Fruit fly (Drosophila melanogaster) whole organism, prepupa: Measurements from ENCODE around the gene Mulk.
A peak's percentile ranks its signal among the peaks of the same experiment; 100 is the strongest.

ENCODE experiments used
- Blimp-1 ChIP-seq: fragments of 200-800 bp; sonication (Bioruptor generic); optimal IDR thresholded peaks from 3 replicates; lab custom pipeline; 2017; ENCODE audit warnings: missing biosample characterization, missing genetic modification characterization, mild to moderate bottlenecking, moderate library complexity, missing genetic modification reagents
- CG10631 ChIP-seq: fragments of 200-800 bp; sonication (Bioruptor generic); optimal IDR thresholded peaks from 2 replicates; lab custom pipeline; 2016; ENCODE audit warnings: missing biosample characterization, missing genetic modification characterization
- CG10669 ChIP-seq: fragments of 200-800 bp; sonication (Bioruptor generic); optimal IDR thresholded peaks from 3 replicates; lab custom pipeline; 2018; ENCODE audit warnings: missing biosample characterization, mild to moderate bottlenecking, missing genetic modification characterization, moderate library complexity
- CG11294 ChIP-seq: fragments of 200-800 bp; sonication (Bioruptor generic); IDR thresholded peaks from 2 replicates; pipeline ENCODE4 v1.3.6; 2022; ENCODE audit warnings: missing biosample characterization, missing genetic modification characterization
- CG11762 ChIP-seq: fragments of 200-800 bp; sonication (Bioruptor generic); optimal IDR thresholded peaks from 3 replicates; lab custom pipeline; 2016; ENCODE audit warnings: missing biosample characterization, missing genetic modification characterization; ENCODE audit not compliant: insufficient read depth
- CG11902 ChIP-seq: fragments of 200-800 bp; sonication (Bioruptor generic); optimal IDR thresholded peaks from 3 replicates; lab custom pipeline; 2016; ENCODE audit warnings: missing biosample characterization, missing genetic modification characterization
- CG15336 ChIP-seq: fragments of 200-800 bp; sonication (Bioruptor generic); IDR thresholded peaks from 2 replicates; pipeline ENCODE4 v1.3.6; 2022; ENCODE audit warnings: missing biosample characterization, missing genetic modification characterization
- CG16779 ChIP-seq: fragments of 200-800 bp; sonication (Bioruptor generic); optimal IDR thresholded peaks from 3 replicates; lab custom pipeline; 2017; ENCODE audit warnings: missing biosample characterization, mild to moderate bottlenecking, missing genetic modification characterization
- CG3032 ChIP-seq: fragments of 200-800 bp; optimal IDR thresholded peaks from 2 replicates; lab custom pipeline; 2019; ENCODE audit warnings: missing biosample characterization, mild to moderate bottlenecking, missing genetic modification characterization, moderate library complexity
- CG31627 ChIP-seq: fragments of 200-800 bp; sonication (Bioruptor generic); optimal IDR thresholded peaks from 3 replicates; lab custom pipeline; 2016; ENCODE audit warnings: missing biosample characterization, missing genetic modification characterization
- CG6163 ChIP-seq: fragments of 200-800 bp; sonication (Bioruptor generic); IDR thresholded peaks from 3 replicates; pipeline ENCODE4 v1.3.6; 2022; ENCODE audit warnings: missing biosample characterization, missing genetic modification characterization
- CG6276 ChIP-seq: fragments of 200-800 bp; sonication (Bioruptor generic); optimal IDR thresholded peaks from 2 replicates; lab custom pipeline; 2017; ENCODE audit warnings: missing biosample characterization, mild to moderate bottlenecking, missing genetic modification characterization
- CG7368 ChIP-seq: fragments of 200-800 bp; sonication (Bioruptor generic); optimal IDR thresholded peaks from 3 replicates; lab custom pipeline; 2016; ENCODE audit warnings: missing biosample characterization, missing genetic modification characterization
- CG8319 ChIP-seq: fragments of 200-800 bp; sonication (Bioruptor generic); optimal IDR thresholded peaks from 3 replicates; lab custom pipeline; 2016; ENCODE audit warnings: missing biosample characterization, missing genetic modification characterization
- CG8632 ChIP-seq: fragments of 200-800 bp; sonication (Bioruptor generic); optimal IDR thresholded peaks from 3 replicates; lab custom pipeline; 2016; ENCODE audit warnings: missing biosample characterization, missing genetic modification characterization
- CG9139 ChIP-seq: fragments of 200-800 bp; sonication (Bioruptor generic); optimal IDR thresholded peaks from 3 replicates; lab custom pipeline; 2017; ENCODE audit warnings: missing biosample characterization, mild to moderate bottlenecking, missing genetic modification characterization
- Eip75B ChIP-seq: fragments of 200-800 bp; sonication (Bioruptor generic); optimal IDR thresholded peaks from 3 replicates; lab custom pipeline; 2016; ENCODE audit warnings: missing biosample characterization, missing genetic modification characterization
- Eip78C ChIP-seq: fragments of 200-800 bp; sonication (Bioruptor generic); peaks from one replicate; lab custom pipeline; 2016; ENCODE audit warnings: missing biosample characterization, missing genetic modification characterization
- Ets21C ChIP-seq: fragments of 200-800 bp; sonication (Bioruptor generic); optimal IDR thresholded peaks from 3 replicates; lab custom pipeline; 2016; ENCODE audit warnings: missing biosample characterization, missing genetic modification characterization
- Ets96B ChIP-seq: fragments of 200-800 bp; optimal IDR thresholded peaks from 2 replicates; lab custom pipeline; 2019; ENCODE audit warnings: missing biosample characterization, mild to moderate bottlenecking, missing genetic modification characterization, moderate library complexity
- Gug ChIP-seq: fragments of 200-800 bp; sonication (Bioruptor generic); IDR thresholded peaks from 2 replicates; pipeline ENCODE4 v1.3.6; 2022; ENCODE audit warnings: missing biosample characterization, missing genetic modification characterization
- Hr38 ChIP-seq: sonication (Bioruptor generic); optimal IDR thresholded peaks from 2 replicates; lab custom pipeline; 2016; ENCODE audit warnings: missing biosample characterization, missing genetic modification characterization
- Hr39 ChIP-seq: fragments of 200-800 bp; sonication (Bioruptor generic); optimal IDR thresholded peaks from 2 replicates; lab custom pipeline; 2016; ENCODE audit warnings: missing biosample characterization, missing genetic modification characterization
- Hr4 ChIP-seq: fragments of 200-800 bp; sonication (Bioruptor generic); optimal IDR thresholded peaks from 3 replicates; lab custom pipeline; 2016; ENCODE audit warnings: missing biosample characterization, missing genetic modification characterization
- Lpt ChIP-seq: fragments of 200-800 bp; sonication (Bioruptor generic); optimal IDR thresholded peaks from 3 replicates; lab custom pipeline; 2016; ENCODE audit warnings: missing biosample characterization, missing genetic modification characterization
- Met ChIP-seq: fragments of 200-800 bp; sonication (Bioruptor generic); optimal IDR thresholded peaks from 3 replicates; lab custom pipeline; 2016; ENCODE audit warnings: missing biosample characterization, missing genetic modification characterization
- OdsH ChIP-seq: fragments of 200-800 bp; sonication (Bioruptor generic); optimal IDR thresholded peaks from 3 replicates; lab custom pipeline; 2016; ENCODE audit warnings: missing biosample characterization, missing genetic modification characterization
- Sox102F ChIP-seq: fragments of 200-800 bp; sonication (Bioruptor generic); optimal IDR thresholded peaks from 2 replicates; lab custom pipeline; 2016; ENCODE audit warnings: missing biosample characterization, mild to moderate bottlenecking, missing genetic modification characterization
- Sox14 ChIP-seq: fragments of 200-800 bp; sonication (Bioruptor generic); optimal IDR thresholded peaks from 3 replicates; lab custom pipeline; 2016; ENCODE audit warnings: missing biosample characterization, missing genetic modification characterization
- Sox15 ChIP-seq: fragments of 200-800 bp; sonication (Bioruptor generic); optimal IDR thresholded peaks from 3 replicates; lab custom pipeline; 2016; ENCODE audit warnings: missing biosample characterization, missing genetic modification characterization
- achi ChIP-seq: fragments of 200-800 bp; sonication (Bioruptor generic); optimal IDR thresholded peaks from 3 replicates; lab custom pipeline; 2016; ENCODE audit warnings: missing biosample characterization, missing genetic modification characterization
- acj6 ChIP-seq: fragments of 200-800 bp; sonication (Bioruptor generic); optimal IDR thresholded peaks from 3 replicates; lab custom pipeline; 2016; ENCODE audit warnings: missing biosample characterization, missing genetic modification characterization
- cyc ChIP-seq: fragments of 200-800 bp; sonication (Bioruptor generic); optimal IDR thresholded peaks from 3 replicates; lab custom pipeline; 2016; ENCODE audit warnings: missing biosample characterization, missing genetic modification characterization
- dac ChIP-seq: fragments of 200-800 bp; sonication (Bioruptor generic); optimal IDR thresholded peaks from 2 replicates; lab custom pipeline; 2017; ENCODE audit warnings: missing biosample characterization, mild to moderate bottlenecking, missing genetic modification characterization
- esn ChIP-seq: fragments of 200-800 bp; sonication (Bioruptor generic); optimal IDR thresholded peaks from 2 replicates; lab custom pipeline; 2016; ENCODE audit warnings: missing biosample characterization, mild to moderate bottlenecking, missing genetic modification characterization, moderate library complexity
- fd85E ChIP-seq: fragments of 200-800 bp; sonication (Bioruptor generic); optimal IDR thresholded peaks from 3 replicates; lab custom pipeline; 2016; ENCODE audit warnings: missing biosample characterization, missing genetic modification characterization
- fkh ChIP-seq: fragments of 200-800 bp; sonication (Bioruptor generic); optimal IDR thresholded peaks from 3 replicates; lab custom pipeline; 2017; ENCODE audit warnings: missing biosample characterization, mild to moderate bottlenecking, missing genetic modification characterization, moderate library complexity
- lz ChIP-seq: fragments of 200-800 bp; sonication (Bioruptor generic); optimal IDR thresholded peaks from 3 replicates; lab custom pipeline; 2016; ENCODE audit warnings: missing biosample characterization, missing genetic modification characterization
- net ChIP-seq: fragments of 200-800 bp; sonication (Bioruptor generic); optimal IDR thresholded peaks from 3 replicates; lab custom pipeline; 2016; ENCODE audit warnings: missing biosample characterization, missing genetic modification characterization
- pdm3 ChIP-seq: fragments of 200-800 bp; sonication (Bioruptor generic); optimal IDR thresholded peaks from 3 replicates; lab custom pipeline; 2016; ENCODE audit warnings: missing biosample characterization, missing genetic modification characterization
- salr ChIP-seq, 2 experiments: fragments of 200-800 bp; sonication (Bioruptor generic); optimal IDR thresholded peaks; 3 replicates each; lab custom pipeline; 2016 to 2018; ENCODE audit warnings: missing biosample characterization in 2 of 2, missing genetic modification characterization in 2 of 2, mild to moderate bottlenecking in 1 of 2
- spab ChIP-seq: fragments of 200-800 bp; sonication (Bioruptor generic); optimal IDR thresholded peaks from 2 replicates; lab custom pipeline; 2017; ENCODE audit warnings: missing biosample characterization, mild to moderate bottlenecking, missing genetic modification characterization, missing genetic modification reagents
- topi ChIP-seq: fragments of 200-800 bp; sonication (Bioruptor generic); optimal IDR thresholded peaks from 3 replicates; lab custom pipeline; 2016; ENCODE audit warnings: missing biosample characterization, missing genetic modification characterization
- vri ChIP-seq: fragments of 200-800 bp; sonication (Bioruptor generic); optimal IDR thresholded peaks from 3 replicates; lab custom pipeline; 2016; ENCODE audit warnings: missing biosample characterization, mild to moderate bottlenecking, missing genetic modification characterization

Mulk gene

dm6 chr2L:10298306-10298705 is 28.5 kb downstream of the Mulk start:
- TF ChIP-seq fkh (GFP tag; lab: Kevin White, UChicago) (peak; percentile 91), lz (no peak), CG10631 (GFP tag; lab: Kevin White, UChicago) (no peak), fd85E (GFP tag; lab: Kevin White, UChicago) (no peak), spab (GFP tag; lab: Kevin White, UChicago) (no peak), CG8632 (GFP tag; lab: Kevin White, UChicago) (no peak), Sox102F (GFP tag; lab: Kevin White, UChicago) (no peak)

- no peak for TF ChIP-seq CG8632 (GFP tag; lab: Kevin White, UChicago)
- peak; percentile 39 for TF ChIP-seq Hr4 (GFP tag; lab: Kevin White, UChicago)
- TF ChIP-seq acj6 (GFP tag; lab: Kevin White, UChicago) = peak; percentile 22
- TF ChIP-seq Sox14 (GFP tag; lab: Kevin White, UChicago) = no peak
- TF ChIP-seq Hr39 (GFP tag; lab: Kevin White, UChicago) = peak; percentile 2
- peak; percentile 4 for TF ChIP-seq lz
- no peak for TF ChIP-seq Blimp-1
- peak; percentile 15 for TF ChIP-seq topi
- peak; percentile 10 for TF ChIP-seq CG10631 (GFP tag; lab: Kevin White, UChicago)
- TF ChIP-seq Eip78C (GFP tag; lab: Kevin White, UChicago) = peak; percentile 78
- TF ChIP-seq OdsH (GFP tag; lab: Kevin White, UChicago) = peak; percentile 17
- TF ChIP-seq salr (GFP tag; optimal IDR thresholded peaks at IDR 0.05; lab: Kevin White, UChicago) = no peak
- TF ChIP-seq CG11902 (GFP tag; lab: Kevin White, UChicago) = no peak
- TF ChIP-seq spab (GFP tag; lab: Kevin White, UChicago) = no peak
- TF ChIP-seq CG15336 = peak; percentile 21; the same call in 1 of the 2 replicates
- TF ChIP-seq esn (GFP tag; lab: Kevin White, UChicago) = peak; percentile 19
- TF ChIP-seq CG6276 (GFP tag; lab: Kevin White, UChicago) = no peak
- TF ChIP-seq Met (GFP tag; lab: Kevin White, UChicago) = peak; percentile 36
- TF ChIP-seq Ets96B (tag; lab: Kevin White, UChicago) = peak; percentile 16
- TF ChIP-seq, all 60 proteins: peak for 12
These were observed 29.4 kb downstream of the Mulk start for dm6 chr2L:10299077-10299809.

- TF ChIP-seq Sox15 (GFP tag; lab: Kevin White, UChicago) = peak; percentile 13
- no peak for TF ChIP-seq CG6163
- peak; percentile 25 for TF ChIP-seq CG10669 (GFP tag; lab: Kevin White, UChicago)
- TF ChIP-seq CG15336 = peak; percentile 85
- peak; percentile 35 for TF ChIP-seq Lpt (GFP tag; lab: Kevin White, UChicago)
- TF ChIP-seq CG8319 (GFP tag; lab: Kevin White, UChicago) = no peak
- TF ChIP-seq lz = peak; percentile 47
- peak; percentile 50 for TF ChIP-seq Eip75B (GFP tag; lab: Kevin White, UChicago)
- TF ChIP-seq Blimp-1 = no peak
- TF ChIP-seq CG11294 = no peak
- peak; percentile 75 for TF ChIP-seq achi
- peak; percentile 18 for TF ChIP-seq Ets21C (GFP tag; lab: Kevin White, UChicago)
- TF ChIP-seq net (GFP tag; lab: Kevin White, UChicago) = no peak
- no peak for TF ChIP-seq Hr38
- no peak for TF ChIP-seq CG11902 (GFP tag; lab: Kevin White, UChicago)
- no peak for TF ChIP-seq CG6276 (GFP tag; lab: Kevin White, UChicago)
- TF ChIP-seq CG7368 (GFP tag; lab: Kevin White, UChicago) = no peak
- TF ChIP-seq CG8632 (GFP tag; lab: Kevin White, UChicago) = peak; percentile 62
- TF ChIP-seq CG10631 (GFP tag; lab: Kevin White, UChicago) = peak; percentile 62
- TF ChIP-seq cyc (GFP tag; lab: Kevin White, UChicago) = peak; percentile 57
- no peak for TF ChIP-seq CG9139 (GFP tag; lab: Kevin White, UChicago)
- TF ChIP-seq CG16779 (tag; lab: Kevin White, UChicago) = no peak
- TF ChIP-seq Eip78C (GFP tag; lab: Kevin White, UChicago) = peak; percentile 86
- TF ChIP-seq CG11762 (GFP tag; lab: Kevin White, UChicago) = peak; percentile 36
- TF ChIP-seq OdsH (GFP tag; lab: Kevin White, UChicago) = peak; percentile 74
- no peak for TF ChIP-seq spab (GFP tag; lab: Kevin White, UChicago)
- peak in 1 of 2 experiments; percentile 22 for TF ChIP-seq salr (GFP tag; optimal IDR thresholded peaks at IDR 0.05; lab: Kevin White, UChicago)
- no peak for TF ChIP-seq pdm3 (GFP tag; lab: Kevin White, UChicago)
- TF ChIP-seq dac (GFP tag; lab: Kevin White, UChicago) = no peak
- TF ChIP-seq CG3032 (tag; lab: Kevin White, UChicago) = peak; percentile 70
- TF ChIP-seq Sox102F (GFP tag; lab: Kevin White, UChicago) = no peak
- TF ChIP-seq Ets96B (tag; lab: Kevin White, UChicago) = peak; percentile 67
- TF ChIP-seq Gug (GFP tag; lab: Robert Waterston, UW) = no peak
- peak; percentile 75 for TF ChIP-seq esn (GFP tag; lab: Kevin White, UChicago)
- peak; percentile 39 for TF ChIP-seq CG31627 (GFP tag; lab: Kevin White, UChicago)
- TF ChIP-seq vri (GFP tag; lab: Kevin White, UChicago) = no peak
These were observed 29.9 kb downstream of the Mulk start, which contains the start of gene CYLD for dm6 chr2L:10299810-10300147. Gene CYLD (minus strand): TSS chr2L:10299847.
